Worm (Caenorhabditis elegans) whole organism, L3 larva: ENCODE data around the gene col-12.

ENCODE experiments used
- nhr-11 ChIP-seq: fragments of 150-350 bp; optimal IDR thresholded peaks from 2 replicates; lab custom pipeline; 2014; ENCODE audit warnings: missing biosample characterization, missing genetic modification characterization
- pqm-1 ChIP-seq: fragments of 150-350 bp; optimal IDR thresholded peaks from 2 replicates; lab custom pipeline; 2017; ENCODE audit warnings: missing biosample characterization, missing genetic modification characterization, inconsistent platforms

DNA sequence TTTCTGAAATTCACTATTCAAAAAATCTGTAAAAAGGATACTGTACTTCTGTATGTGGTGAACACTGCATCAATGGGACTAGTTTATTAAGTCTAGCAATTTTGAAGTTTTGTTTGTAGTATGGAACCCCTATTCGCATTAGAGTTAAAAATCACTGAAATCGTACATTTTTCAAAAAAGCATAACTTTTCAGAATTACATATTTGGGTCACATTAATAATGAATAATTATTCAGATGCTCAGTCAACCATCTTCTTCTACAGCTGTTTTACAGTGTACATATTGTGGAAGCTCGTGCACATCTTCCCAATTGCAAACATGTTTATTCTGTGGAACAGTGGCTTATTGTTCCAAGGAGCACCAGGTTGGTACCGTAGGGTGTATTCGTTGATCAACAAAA, 43.7 kb upstream of the col-12 start:
- TF ChIP-seq pqm-1: no peak
- no peak for TF ChIP-seq nhr-11 (tag; lab: Kevin White, UChicago)
